Worm (Caenorhabditis elegans): ENCODE data around the gene usp-14.

The usp-14 gene

ce11 chrII:14501447-14501846 lies 13.0 kb upstream of the usp-14 start, which contains the start of gene K10H10.5:
Gene K10H10.5, plus strand, starts transcription at chrII:14501747.
- TF ChIP-seq efl-1 (GFP tag; optimal IDR thresholded peaks at IDR 0.05) (no peak), madf-10 (tag; optimal IDR thresholded peaks at IDR 0.05) (no peak), Y56A3A.18 (GFP tag; IDR thresholded peaks at IDR 0.05) (no peak), Y79H2A.3 (GFP tag; conservative IDR thresholded peaks at IDR 0.05) (no peak), let-526 (GFP tag; IDR thresholded peaks at IDR 0.05) (no peak), rec-8 (tag; optimal IDR thresholded peaks at IDR 0.05) (no peak), attf-6 (GFP tag; IDR thresholded peaks at IDR 0.05) (no peak), lin-54 (GFP tag; optimal IDR thresholded peaks at IDR 0.05) (no peak), nfyb-1 (GFP tag; IDR thresholded peaks at IDR 0.05) (no peak), ceh-100 (GFP tag; IDR thresholded peaks at IDR 0.05) (no peak), nhr-80 (tag; optimal IDR thresholded peaks at IDR 0.05) (no peak), attf-5 (GFP tag; optimal IDR thresholded peaks at IDR 0.05) (no peak), Y95B8A.8 (GFP tag; IDR thresholded peaks at IDR 0.05) (no peak), hmg-1.2 (GFP tag; IDR thresholded peaks at IDR 0.05) (no peak), D2030.7 (GFP tag; IDR thresholded peaks at IDR 0.05) (no peak), ztf-22 (GFP tag; optimal IDR thresholded peaks at IDR 0.05) (no peak), lsy-27 (tag; optimal IDR thresholded peaks at IDR 0.05; ENCODE audit: borderline replicate concordance, insufficient read depth) (no peak)

- TF ChIP-seq F23B12.7 (tag; optimal IDR thresholded peaks at IDR 0.05; ENCODE audit: insufficient read depth) = no peak
These were observed 11.6 kb upstream of the usp-14 start, which contains the start of gene K10H10.4 for ce11 chrII:14500122-14500521. Gene K10H10.4, plus strand, starts transcription at chrII:14500422.

ce11 chrII:14497848-14498247 lies 9.4 kb upstream of the usp-14 start, which contains the start of gene dhs-8:
Gene dhs-8, plus strand, starts transcription at chrII:14498026.
- TF ChIP-seq B0035.1 (tag; optimal IDR thresholded peaks at IDR 0.05) (no peak), K12H6.12 (tag; optimal IDR thresholded peaks at IDR 0.05) (no peak)

- TF ChIP-seq mel-28 (tag; optimal IDR thresholded peaks at IDR 0.05; ENCODE audit: borderline replicate concordance) (peak; percentile 83), cebp-2 (GFP tag; IDR thresholded peaks at IDR 0.05) (0 out of 2 replicates have a peak, but pooled peaks have one; percentile 52), rcor-1 (GFP tag; IDR thresholded peaks at IDR 0.05) (peak; percentile 87), C06A6.2 (GFP tag; conservative IDR thresholded peaks at IDR 0.05) (peak; percentile 66), T07F8.4 (tag; optimal IDR thresholded peaks at IDR 0.05) (peak; percentile 91), madf-3 (GFP tag; IDR thresholded peaks at IDR 0.05) (0 out of 2 replicates have a peak, but pooled peaks have one; percentile 11), F10E7.11 (tag; optimal IDR thresholded peaks at IDR 0.05) (peak; percentile 70), repo-1 (tag; optimal IDR thresholded peaks at IDR 0.05) (peak; percentile 88), F37B4.10 (GFP tag; IDR thresholded peaks at IDR 0.05) (no peak), mxl-1 (tag; optimal IDR thresholded peaks at IDR 0.05) (peak; percentile 95), mes-4 (tag; optimal IDR thresholded peaks at IDR 0.05) (peak; percentile 84), hlh-12 (tag; optimal IDR thresholded peaks at IDR 0.05) (peak; percentile 31), chd-7 (tag; optimal IDR thresholded peaks at IDR 0.05) (peak; percentile 92), ztf-22 (GFP tag; optimal IDR thresholded peaks at IDR 0.05) (peak; percentile 74), ceh-100 (GFP tag; IDR thresholded peaks at IDR 0.05) (peak; percentile 67), ztf-6 (GFP tag; IDR thresholded peaks at IDR 0.05) (peak; percentile 77; the same call in 1 of the 2 replicates), tlf-1 (GFP tag; optimal IDR thresholded peaks at IDR 0.05) (peak; percentile 60), athp-1 (tag; optimal IDR thresholded peaks at IDR 0.05) (peak; percentile 77), sea-2 (GFP tag; IDR thresholded peaks at IDR 0.05) (peak; percentile 86; the same call in 1 of the 2 replicates), aptf-3 (GFP tag; IDR thresholded peaks at IDR 0.05) (0 out of 2 replicates have a peak, but pooled peaks have one; percentile 70), snpc-4 (GFP tag; optimal IDR thresholded peaks at IDR 0.05) (peak; percentile 86), snpc-4 (tag; optimal IDR thresholded peaks at IDR 0.05) (peak; percentile 76 to 92 (median 88)), ceh-91 (GFP tag; IDR thresholded peaks at IDR 0.05) (peak; percentile 23; the same call in 1 of the 2 replicates), dox-1 (GFP tag; IDR thresholded peaks at IDR 0.05) (peak; percentile 94), hmg-1.2 (GFP tag; IDR thresholded peaks at IDR 0.05) (peak; percentile 84), ztf-26 (tag; optimal IDR thresholded peaks at IDR 0.05) (peak; percentile 91), B0336.3 (GFP tag; IDR thresholded peaks at IDR 0.05) (peak; percentile 87)
These were observed 8.3 kb upstream of the usp-14 start for ce11 chrII:14496809-14497208.

Measured in whole organism, young adult.